Fruit fly (Drosophila melanogaster): Measurements from ENCODE around the gene CG11630.

The CG11630 gene

dm6 chr2L:21764934-21765333 is 18.9 kb downstream of the CG11630 start:
- TF ChIP-seq MESR4 (GFP tag; optimal IDR thresholded peaks at IDR 0.05): no peak
- TF ChIP-seq seq (GFP tag; IDR thresholded peaks at IDR 0.05): no peak
- no peak for TF ChIP-seq Drgx (GFP tag; IDR thresholded peaks at IDR 0.05)
- TF ChIP-seq CG6689 (GFP tag; IDR thresholded peaks at IDR 0.05): no peak
- TF ChIP-seq CG12744 (GFP tag; optimal IDR thresholded peaks at IDR 0.05): no peak
- TF ChIP-seq CG2199 (GFP tag; IDR thresholded peaks at IDR 0.05): 0 out of 3 replicates have a peak, but pooled peaks have one; percentile 33
- peak in 1 of 2 experiments; percentile 13 for TF ChIP-seq tll (GFP tag; optimal IDR thresholded peaks at IDR 0.05)

DNA sequence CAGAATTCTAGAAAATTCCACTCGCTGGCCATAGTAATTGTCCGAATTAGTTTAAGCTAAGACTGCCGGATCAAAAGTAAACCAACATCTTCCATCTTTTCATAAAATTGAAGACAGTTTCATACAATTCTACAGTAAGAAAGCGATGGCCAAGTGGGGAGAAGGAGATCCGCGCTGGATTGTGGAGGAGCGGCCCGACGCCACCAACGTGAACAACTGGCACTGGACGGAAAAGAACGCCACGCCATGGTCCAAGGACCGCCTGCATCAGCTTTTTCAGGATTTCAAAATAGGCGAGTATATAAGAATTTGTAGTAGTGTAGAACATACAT is 25.8 kb downstream of the CG11630 start:
- TF ChIP-seq CG31388 (GFP tag; optimal IDR thresholded peaks at IDR 0.05) (no peak), CG31224 (GFP tag; IDR thresholded peaks at IDR 0.05) (no peak), CG6272 (GFP tag; IDR thresholded peaks at IDR 0.05) (no peak), psq (GFP tag; optimal IDR thresholded peaks at IDR 0.05) (no peak), HmgD (GFP tag; optimal IDR thresholded peaks at IDR 0.05) (no peak), CG4617 (GFP tag; optimal IDR thresholded peaks at IDR 0.05; ENCODE audit: borderline replicate concordance) (peak; percentile 62), CG4360 (GFP tag; IDR thresholded peaks at IDR 0.05) (no peak), Asciz (GFP tag; optimal IDR thresholded peaks at IDR 0.05) (no peak), pfk (GFP tag; optimal IDR thresholded peaks at IDR 0.05) (no peak), phol (tag; optimal IDR thresholded peaks at IDR 0.05) (no peak), bigmax (GFP tag; optimal IDR thresholded peaks at IDR 0.05) (peak; percentile 89), NfI (GFP tag; optimal IDR thresholded peaks at IDR 0.05) (no peak), klu (GFP tag; IDR thresholded peaks at IDR 0.05) (no peak), MESR4 (GFP tag; optimal IDR thresholded peaks at IDR 0.05) (peak; percentile 89), inv (GFP tag; IDR thresholded peaks at IDR 0.05; ENCODE audit: partially characterized antibody) (no peak), Hand (GFP tag; optimal IDR thresholded peaks at IDR 0.05) (no peak), CG10959 (GFP tag; IDR thresholded peaks at IDR 0.05) (no peak), Meics (GFP tag; optimal IDR thresholded peaks at IDR 0.05) (no peak), grau (tag; optimal IDR thresholded peaks at IDR 0.05) (no peak), tap (tag; optimal IDR thresholded peaks at IDR 0.05) (no peak), yki (optimal IDR thresholded peaks at IDR 0.05) (no peak), kah (GFP tag; optimal IDR thresholded peaks at IDR 0.05) (no peak), tup (GFP tag; optimal IDR thresholded peaks at IDR 0.05) (no peak), Dll (GFP tag; IDR thresholded peaks at IDR 0.05; ENCODE audit: partially characterized antibody) (0 out of 4 replicates have a peak, but pooled peaks have one; percentile 6), CG12391 (tag; optimal IDR thresholded peaks at IDR 0.05) (no peak), CG34376 (GFP tag; optimal IDR thresholded peaks at IDR 0.05) (no peak), mld (GFP tag; IDR thresholded peaks at IDR 0.05; ENCODE audit: partially characterized antibody) (0 out of 3 replicates have a peak, but pooled peaks have one; percentile 27), Usf (GFP tag; optimal IDR thresholded peaks at IDR 0.05) (no peak), YL-1 (GFP tag; optimal IDR thresholded peaks at IDR 0.05) (peak; percentile 38), CG34422 (GFP tag; IDR thresholded peaks at IDR 0.05) (peak; percentile 10; the same call in 1 of the 3 replicates), CG9609 (GFP tag; optimal IDR thresholded peaks at IDR 0.05) (no peak), MBD-R2 (GFP tag; IDR thresholded peaks at IDR 0.05) (peak; percentile 55), Mad (GFP tag; optimal IDR thresholded peaks at IDR 0.05) (no peak), CG9932 (GFP tag; IDR thresholded peaks at IDR 0.05) (no peak), lola (GFP tag; optimal IDR thresholded peaks at IDR 0.05) (no peak)

All from whole organism, embryonic.